Fruit fly (Drosophila melanogaster) Kc167 (cell line): ENCODE results near the gene Eip74EF.

Experiments used
- Myc ChIP-seq: fragments of >200 bp; optimal IDR thresholded peaks from 2 replicates; lab custom pipeline; 2017; ENCODE audit warnings: missing external identifiers
- Sin3A ChIP-seq: fragments of >200 bp; optimal IDR thresholded peaks from 2 replicates; lab custom pipeline; 2018; ENCODE audit warnings: missing external identifiers
- h ChIP-seq: fragments of >200 bp; optimal IDR thresholded peaks from 3 replicates; lab custom pipeline; 2018; ENCODE audit warnings: missing external identifiers
- insv ChIP-seq: fragments of >200 bp; optimal IDR thresholded peaks from 3 replicates; lab custom pipeline; 2018; ENCODE audit warnings: missing external identifiers
- psq ChIP-seq: fragments of >200 bp; optimal IDR thresholded peaks from 2 replicates; lab custom pipeline; 2017; ENCODE audit warnings: missing external identifiers
- ttk ChIP-seq: sonication (Bioruptor generic); optimal IDR thresholded peaks from 2 replicates; lab custom pipeline; 2017; ENCODE audit warnings: missing external identifiers

dm6 chr3L:17655837-17656308 lies 36.7 kb upstream of the Eip74EF start:
- TF ChIP-seq h (no peak), Myc (lab: Kevin White, UChicago) (no peak), psq (no peak), insv (lab: Kevin White, UChicago) (no peak), Sin3A (lab: Kevin White, UChicago) (no peak), ttk (lab: Kevin White, UChicago) (no peak)
